Fruit fly (Drosophila melanogaster): ENCODE data around the gene CG17378.
A peak's percentile ranks its signal among the peaks of the same experiment; 100 is the strongest.

The CG17378 gene

dm6 chr2L:6821631-6822030, 47.8 kb downstream of the CG17378 start, which contains the start of gene sens-2 (continued):
- peak; percentile 29 for TF ChIP-seq zen (tag; optimal IDR thresholded peaks at IDR 0.05)
- peak; percentile 9 for TF ChIP-seq nau (GFP tag; optimal IDR thresholded peaks at IDR 0.05)
- TF ChIP-seq Nf-YC (tag; optimal IDR thresholded peaks at IDR 0.05), result peak; percentile 99

- peak; percentile 85 for TF ChIP-seq Adf1 (GFP tag; IDR thresholded peaks at IDR 0.05)
- no peak for TF ChIP-seq CG16779 (GFP tag; IDR thresholded peaks at IDR 0.05)
- TF ChIP-seq Jarid2 (GFP tag; optimal IDR thresholded peaks at IDR 0.05), result peak; percentile 33
- TF ChIP-seq sens-2 (GFP tag; IDR thresholded peaks at IDR 0.05), result peak; percentile 97
- 0 out of 3 replicates have a peak, but pooled peaks have one; percentile 10 for TF ChIP-seq zfh1 (GFP tag; IDR thresholded peaks at IDR 0.05)
- TF ChIP-seq Dbx (GFP tag; IDR thresholded peaks at IDR 0.05), result no peak
- 0 out of 3 replicates have a peak, but pooled peaks have one; percentile 14 for TF ChIP-seq hb (GFP tag; IDR thresholded peaks at IDR 0.05; ENCODE audit: partially characterized antibody)
- TF ChIP-seq seq (GFP tag; IDR thresholded peaks at IDR 0.05), result no peak
- no peak for TF ChIP-seq z (GFP tag; IDR thresholded peaks at IDR 0.05)
- peak; percentile 5; the same call in 1 of the 2 replicates for TF ChIP-seq Bgb (GFP tag; IDR thresholded peaks at IDR 0.05; ENCODE audit: partially characterized antibody)
Observed at dm6 chr2L:6822044-6822443, 48.2 kb downstream of the CG17378 start.

dm6 chr2L:6826298-6826697, 52.5 kb downstream of the CG17378 start:
- TF ChIP-seq Kr (GFP tag; optimal IDR thresholded peaks at IDR 0.05) (peak; percentile 66), CG17359 (tag; optimal IDR thresholded peaks at IDR 0.05) (no peak), pros (GFP tag; optimal IDR thresholded peaks at IDR 0.05) (no peak), Max (GFP tag; optimal IDR thresholded peaks at IDR 0.05) (no peak), Dref (GFP tag; IDR thresholded peaks at IDR 0.05) (no peak), zen (tag; optimal IDR thresholded peaks at IDR 0.05) (peak; percentile 7), Med (GFP tag) (no peak), CG12942 (GFP tag; optimal IDR thresholded peaks at IDR 0.05) (no peak), Lim3 (GFP tag; IDR thresholded peaks at IDR 0.05) (no peak), CG2202 (tag; optimal IDR thresholded peaks at IDR 0.05) (peak; percentile 20), tll (GFP tag; optimal IDR thresholded peaks at IDR 0.05) (peak in 1 of 2 experiments; percentile 92), ash1 (GFP tag; optimal IDR thresholded peaks at IDR 0.05) (no peak), chn (GFP tag; optimal IDR thresholded peaks at IDR 0.05) (no peak), CG15696 (tag; optimal IDR thresholded peaks at IDR 0.05) (peak; percentile 49), CG4617 (GFP tag; optimal IDR thresholded peaks at IDR 0.05; ENCODE audit: borderline replicate concordance) (no peak), fd102C (GFP tag; optimal IDR thresholded peaks at IDR 0.05) (peak; percentile 28), CG33213 (GFP tag; optimal IDR thresholded peaks at IDR 0.05) (no peak), CG9215 (GFP tag; IDR thresholded peaks at IDR 0.05) (no peak), CG2199 (GFP tag; IDR thresholded peaks at IDR 0.05) (0 out of 3 replicates have a peak, but pooled peaks have one; percentile 76), CG15479 (GFP tag; optimal IDR thresholded peaks at IDR 0.05) (peak; percentile 75), amos (GFP tag; IDR thresholded peaks at IDR 0.05; ENCODE audit: partially characterized antibody) (no peak), CG33557 (GFP tag; optimal IDR thresholded peaks at IDR 0.05) (peak; percentile 48), Sry-β (GFP tag; optimal IDR thresholded peaks at IDR 0.05) (no peak), CG10431 (GFP tag; optimal IDR thresholded peaks at IDR 0.05) (peak; percentile 36), CG1024 (GFP tag; IDR thresholded peaks at IDR 0.05) (no peak), hb (GFP tag; IDR thresholded peaks at IDR 0.05; ENCODE audit: partially characterized antibody) (no peak), Dek (tag; optimal IDR thresholded peaks at IDR 0.05) (no peak), psq (GFP tag; optimal IDR thresholded peaks at IDR 0.05) (no peak), CG6765 (GFP tag; optimal IDR thresholded peaks at IDR 0.05) (no peak), Nf-YB (GFP tag; optimal IDR thresholded peaks at IDR 0.05) (peak; percentile 19), cad (GFP tag; optimal IDR thresholded peaks at IDR 0.05) (peak; percentile 71), Dad (GFP tag; optimal IDR thresholded peaks at IDR 0.05) (no peak), sim (GFP tag; IDR thresholded peaks at IDR 0.05) (no peak), dmrt11E (tag; optimal IDR thresholded peaks at IDR 0.05) (peak; percentile 23), ac (GFP tag; optimal IDR thresholded peaks at IDR 0.05) (peak; percentile 10), da (GFP tag; optimal IDR thresholded peaks at IDR 0.05) (no peak)
